Fruit fly (Drosophila melanogaster) whole organism, embryonic: ENCODE results near the gene phr6-4.

Source experiments
- Ada2b ChIP-seq: fragments of 200-800 bp; sonication (Bioruptor generic); IDR thresholded peaks from 2 replicates; pipeline ENCODE4 v1.3.6; 2022; ENCODE audit warnings: missing biosample characterization, missing genetic modification characterization
- Atf3 ChIP-seq: fragments of 200-800 bp; sonication (Bioruptor generic); optimal IDR thresholded peaks from 3 replicates; lab custom pipeline; 2016; ENCODE audit warnings: missing biosample characterization, missing genetic modification characterization
- Bdp1 ChIP-seq: fragments of 200-800 bp; sonication (Bioruptor generic); optimal IDR thresholded peaks from 3 replicates; lab custom pipeline; 2016; ENCODE audit warnings: missing biosample characterization, missing genetic modification characterization
- CG10543 ChIP-seq: fragments of 200-800 bp; sonication (Bioruptor generic); optimal IDR thresholded peaks from 3 replicates; lab custom pipeline; 2017; ENCODE audit warnings: missing biosample characterization, mild to moderate bottlenecking, missing genetic modification characterization, moderate library complexity
- CG11504 ChIP-seq: fragments of 200-800 bp; sonication (Bioruptor generic); optimal IDR thresholded peaks from 3 replicates; lab custom pipeline; 2019; ENCODE audit warnings: missing biosample characterization, mild to moderate bottlenecking, missing genetic modification characterization, moderate library complexity
- CG11696 ChIP-seq: fragments of 200-800 bp; sonication (Bioruptor generic); IDR thresholded peaks from 2 replicates; pipeline ENCODE4 v1.3.6; 2022; ENCODE audit warnings: missing biosample characterization, missing genetic modification characterization
- CG12769 ChIP-seq: fragments of 200-800 bp; sonication (Bioruptor generic); optimal IDR thresholded peaks from 2 replicates; lab custom pipeline; 2019; ENCODE audit warnings: missing biosample characterization, mild to moderate bottlenecking, missing genetic modification characterization, moderate library complexity
- CG16863 ChIP-seq: fragments of 200-800 bp; sonication (Bioruptor generic); optimal IDR thresholded peaks from 3 replicates; lab custom pipeline; 2016; ENCODE audit warnings: missing biosample characterization, missing genetic modification characterization
- CG31388 ChIP-seq: fragments of 200-800 bp; sonication (Bioruptor generic); optimal IDR thresholded peaks from 2 replicates; lab custom pipeline; 2016; ENCODE audit warnings: missing biosample characterization, missing genetic modification characterization
- CG3163 ChIP-seq: fragments of 200-800 bp; sonication (Bioruptor generic); optimal IDR thresholded peaks from 3 replicates; lab custom pipeline; 2016; ENCODE audit warnings: missing biosample characterization, missing genetic modification characterization
- CG3995 ChIP-seq: fragments of 200-800 bp; sonication (Bioruptor generic); optimal IDR thresholded peaks from 3 replicates; lab custom pipeline; 2016; ENCODE audit warnings: missing biosample characterization, missing genetic modification characterization
- CG4424 ChIP-seq: fragments of 200-800 bp; sonication (Bioruptor generic); optimal IDR thresholded peaks from 3 replicates; lab custom pipeline; 2016; ENCODE audit warnings: missing biosample characterization, missing genetic modification characterization
- CG5245 ChIP-seq: fragments of 200-800 bp; sonication (Bioruptor generic); optimal IDR thresholded peaks from 3 replicates; lab custom pipeline; 2016; ENCODE audit warnings: missing biosample characterization, missing genetic modification characterization
- CG6272 ChIP-seq: fragments of 200-800 bp; sonication (Bioruptor generic); IDR thresholded peaks from 2 replicates; pipeline ENCODE4 v1.3.6; 2022; ENCODE audit warnings: missing biosample characterization, missing genetic modification characterization
- CG6765 ChIP-seq: fragments of 200-800 bp; sonication (Bioruptor generic); optimal IDR thresholded peaks from 3 replicates; lab custom pipeline; 2017; ENCODE audit warnings: missing biosample characterization, mild to moderate bottlenecking, missing genetic modification characterization
- CG7786 ChIP-seq: fragments of 200-800 bp; sonication (Bioruptor generic); optimal IDR thresholded peaks from 2 replicates; lab custom pipeline; 2016; ENCODE audit warnings: missing biosample characterization, missing genetic modification characterization
- CG7963 ChIP-seq: fragments of 200-800 bp; sonication (Bioruptor generic); IDR thresholded peaks from 3 replicates; pipeline ENCODE4 v1.3.6; 2022; ENCODE audit warnings: missing biosample characterization, missing genetic modification characterization; ENCODE audit not compliant: partially characterized antibody
- CG8089 ChIP-seq: fragments of 200-800 bp; sonication (Bioruptor generic); optimal IDR thresholded peaks from 3 replicates; lab custom pipeline; 2016; ENCODE audit warnings: missing biosample characterization, missing genetic modification characterization
- CoRest ChIP-seq: fragments of 200-800 bp; sonication (Bioruptor generic); optimal IDR thresholded peaks from 3 replicates; lab custom pipeline; 2018; ENCODE audit warnings: missing biosample characterization, mild to moderate bottlenecking, missing genetic modification characterization, moderate library complexity
- Dfd ChIP-seq, 2 experiments: fragments of >200 bp; optimal IDR thresholded peaks; 2 replicates each; lab custom pipeline; 2017; ENCODE audit warnings: missing biosample characterization in 2 of 2, missing genetic modification characterization in 2 of 2
- Drgx ChIP-seq: fragments of 200-800 bp; sonication (Bioruptor generic); IDR thresholded peaks from 2 replicates; pipeline ENCODE4 v1.3.6; 2022; ENCODE audit warnings: missing biosample characterization, missing genetic modification characterization
- E2f1 ChIP-seq: fragments of 200-800 bp; sonication (Bioruptor generic); IDR thresholded peaks from 2 replicates; pipeline ENCODE4 v1.3.6; 2022; ENCODE audit warnings: missing biosample characterization, missing genetic modification characterization
- Hr3 ChIP-seq: fragments of 200-800 bp; sonication (Bioruptor generic); optimal IDR thresholded peaks from 3 replicates; lab custom pipeline; 2016; ENCODE audit warnings: missing biosample characterization, missing genetic modification characterization
- Med ChIP-seq: fragments of 200-800 bp; sonication (Bioruptor generic); peaks from one replicate; lab custom pipeline; 2016; ENCODE audit warnings: missing biosample characterization, missing genetic modification characterization, mild to moderate bottlenecking, inconsistent platforms, moderate library complexity
- Ravus ChIP-seq: fragments of 200-800 bp; sonication (Bioruptor generic); IDR thresholded peaks from 2 replicates; pipeline ENCODE4 v1.3.6; 2022; ENCODE audit warnings: missing biosample characterization, missing genetic modification characterization
- Rfx ChIP-seq: fragments of 200-800 bp; sonication (Bioruptor generic); IDR thresholded peaks from 2 replicates; pipeline ENCODE4 v1.3.6; 2022; ENCODE audit warnings: missing biosample characterization, missing genetic modification characterization
- Sin3A ChIP-seq: fragments of >200 bp; optimal IDR thresholded peaks from 2 replicates; lab custom pipeline; 2018
- Tbp ChIP-seq: fragments of >200 bp; optimal IDR thresholded peaks from 2 replicates; lab custom pipeline; 2018; ENCODE audit warnings: missing biosample characterization, missing genetic modification characterization
- Xrp1 ChIP-seq: fragments of 200-800 bp; sonication (Bioruptor generic); IDR thresholded peaks from 2 replicates; pipeline ENCODE4 v1.3.6; 2022; ENCODE audit warnings: missing biosample characterization, missing genetic modification characterization
- bsh ChIP-seq, 2 experiments: fragments of 200-800 bp; sonication (Bioruptor generic); optimal IDR thresholded peaks; 2 replicates each; lab custom pipeline; 2017 to 2018; ENCODE audit warnings: mild to moderate bottlenecking in 2 of 2, missing biosample characterization in 2 of 2, missing genetic modification characterization in 2 of 2, moderate library complexity in 1 of 2
- dm ChIP-seq: fragments of 200-800 bp; sonication (Bioruptor generic); optimal IDR thresholded peaks from 3 replicates; lab custom pipeline; 2016; ENCODE audit warnings: missing biosample characterization, missing genetic modification characterization
- dpn ChIP-seq, 2 experiments: fragments of 200-800 bp; sonication (Bioruptor generic); optimal IDR thresholded peaks; 3 replicates each; lab custom pipeline; 2016; ENCODE audit warnings: missing biosample characterization in 2 of 2, missing genetic modification characterization in 2 of 2
- gce ChIP-seq: fragments of 200-800 bp; sonication (Bioruptor generic); IDR thresholded peaks from 3 replicates; pipeline ENCODE4 v1.3.6; 2022; ENCODE audit warnings: missing biosample characterization, missing genetic modification characterization
- hkb ChIP-seq, 2 experiments: fragments of 200-800 bp in 1 of 2; fragments of >200 bp in 1 of 2; sonication (Bioruptor generic) in 1 of 2; IDR thresholded peaks in 1 of 2; optimal IDR thresholded peaks in 1 of 2; 2 replicates each; pipeline versions ENCODE4 v1.3.6 to Lab custom; 2017 to 2022; ENCODE audit warnings: missing biosample characterization in 1 of 2, missing genetic modification characterization in 1 of 2
- knrl ChIP-seq: fragments of 200-800 bp; sonication (Bioruptor generic); IDR thresholded peaks from 3 replicates; pipeline ENCODE4 v1.3.6; 2022; ENCODE audit warnings: missing biosample characterization, missing genetic modification characterization; ENCODE audit not compliant: partially characterized antibody
- lilli ChIP-seq: fragments of 200-800 bp; sonication (Bioruptor generic); optimal IDR thresholded peaks from 3 replicates; lab custom pipeline; 2016; ENCODE audit warnings: missing biosample characterization, missing genetic modification characterization
- mam ChIP-seq: fragments of 200-800 bp; sonication (Bioruptor generic); optimal IDR thresholded peaks from 3 replicates; lab custom pipeline; 2016; ENCODE audit warnings: missing biosample characterization, missing genetic modification characterization
- pfk ChIP-seq: fragments of 200-800 bp; sonication (Bioruptor generic); optimal IDR thresholded peaks from 2 replicates; lab custom pipeline; 2018; ENCODE audit warnings: missing biosample characterization, mild to moderate bottlenecking, missing genetic modification characterization, moderate library complexity
- prd ChIP-seq, 3 experiments: fragments of >200 bp in 2 of 3; fragments of 200-800 bp in 1 of 3; sonication (Bioruptor generic) in 1 of 3; optimal IDR thresholded peaks in 2 of 3; IDR thresholded peaks in 1 of 3; 2 replicates in 2 of 3; 3 replicates in 1 of 3; pipeline versions ENCODE4 v1.3.6 to Lab custom; 2017 to 2022; ENCODE audit warnings: missing biosample characterization in 1 of 3, missing genetic modification characterization in 1 of 3
- pros ChIP-seq: fragments of 200-800 bp; sonication (Bioruptor generic); optimal IDR thresholded peaks from 3 replicates; lab custom pipeline; 2019; ENCODE audit warnings: missing biosample characterization, mild to moderate bottlenecking, missing genetic modification characterization, moderate library complexity
- rib ChIP-seq: fragments of 200-800 bp; sonication (Bioruptor generic); IDR thresholded peaks from 2 replicates; pipeline ENCODE4 v1.3.6; 2022; ENCODE audit warnings: missing biosample characterization, missing genetic modification characterization
- row ChIP-seq: fragments of 200-800 bp; sonication (Bioruptor generic); IDR thresholded peaks from 3 replicates; pipeline ENCODE4 v1.3.6; 2022; ENCODE audit warnings: missing biosample characterization, missing genetic modification characterization
- scrt ChIP-seq: fragments of 200-800 bp; sonication (Bioruptor generic); optimal IDR thresholded peaks from 2 replicates; lab custom pipeline; 2018; ENCODE audit warnings: missing biosample characterization, mild to moderate bottlenecking, missing genetic modification characterization, moderate library complexity
- sens ChIP-seq: fragments of 200-800 bp; sonication (Bioruptor generic); peaks from one replicate; lab custom pipeline; 2016; ENCODE audit warnings: missing biosample characterization, missing genetic modification characterization
- slbo ChIP-seq: fragments of 200-800 bp; sonication (Bioruptor generic); IDR thresholded peaks from 2 replicates; pipeline ENCODE4 v1.3.6; 2022; ENCODE audit warnings: missing biosample characterization, missing genetic modification characterization
- sug ChIP-seq: fragments of 200-800 bp; optimal IDR thresholded peaks from 2 replicates; lab custom pipeline; 2019; ENCODE audit warnings: missing biosample characterization, mild to moderate bottlenecking, missing genetic modification characterization, moderate library complexity
- tgo ChIP-seq: fragments of 200-800 bp; sonication (Bioruptor generic); IDR thresholded peaks from 3 replicates; pipeline ENCODE4 v1.3.6; 2022; ENCODE audit warnings: missing biosample characterization, missing genetic modification characterization
- usp ChIP-seq: fragments of >200 bp; optimal IDR thresholded peaks from 2 replicates; lab custom pipeline; 2017; ENCODE audit warnings: missing biosample characterization, missing genetic modification characterization
- wdn ChIP-seq: fragments of 200-800 bp; sonication (Bioruptor generic); IDR thresholded peaks from 2 replicates; pipeline ENCODE4 v1.3.6; 2022; ENCODE audit warnings: missing biosample characterization, missing genetic modification characterization
- z ChIP-seq: fragments of 200-800 bp; sonication (Bioruptor generic); IDR thresholded peaks from 3 replicates; pipeline ENCODE4 v1.3.6; 2022; ENCODE audit warnings: missing biosample characterization, missing genetic modification characterization

phr6-4 gene

DNA sequence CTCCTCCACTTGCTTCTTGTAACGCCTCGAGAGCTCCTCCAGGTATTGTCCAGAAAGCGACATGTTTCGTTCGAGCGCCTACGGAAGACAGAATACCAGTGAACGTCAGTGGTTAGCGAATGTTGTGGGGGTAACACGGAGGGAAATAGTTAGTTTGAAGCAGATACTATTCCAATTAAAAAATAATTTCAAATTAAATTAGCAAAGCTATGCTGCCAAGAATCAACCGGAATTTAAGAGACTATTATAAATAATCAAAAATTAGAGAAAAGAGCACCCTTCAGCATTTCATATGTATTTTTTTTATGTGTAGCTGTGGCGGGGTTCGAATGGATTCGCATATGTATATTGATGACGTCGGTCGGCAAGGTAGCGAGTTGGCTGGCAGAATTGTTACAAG is 15.5 kb upstream of the phr6-4 start:
- TF ChIP-seq row (GFP tag; lab: Robert Waterston, UW) (peak; percentile 23; the same call in 1 of the 3 replicates), prd (optimal IDR thresholded peaks at IDR 0.05; lab: Kevin White, UChicago) (no peak), prd (GFP tag; IDR thresholded peaks at IDR 0.05; lab: Robert Waterston, UW) (peak; percentile 24; the same call in 1 of the 3 replicates), Ada2b (GFP tag; lab: Robert Waterston, UW) (0 out of 2 replicates have a peak, but pooled peaks have one; percentile 14), Tbp (GFP tag; lab: Kevin White, UChicago) (no peak), Xrp1 (GFP tag; lab: Robert Waterston, UW) (peak; percentile 19; the same call in 1 of the 2 replicates), CG6272 (GFP tag; lab: Robert Waterston, UW) (no peak), Dfd (GFP tag; optimal IDR thresholded peaks at IDR 0.05; lab: Kevin White, UChicago) (no peak), sens (GFP tag; lab: Kevin White, UChicago) (peak; percentile 72), Drgx (GFP tag; lab: Robert Waterston, UW) (0 out of 2 replicates have a peak, but pooled peaks have one; percentile 12), CG3995 (GFP tag; lab: Kevin White, UChicago) (no peak), slbo (0 out of 2 replicates have a peak, but pooled peaks have one; percentile 37), Med (GFP tag; lab: Kevin White, UChicago) (peak; percentile 55), Rfx (GFP tag; lab: Robert Waterston, UW) (peak; percentile 25; the same call in 1 of the 2 replicates), usp (GFP tag; lab: Kevin White, UChicago) (no peak), dm (no peak), scrt (GFP tag; lab: Kevin White, UChicago) (no peak), CG10543 (GFP tag; lab: Kevin White, UChicago) (no peak), sug (no peak)

DNA sequence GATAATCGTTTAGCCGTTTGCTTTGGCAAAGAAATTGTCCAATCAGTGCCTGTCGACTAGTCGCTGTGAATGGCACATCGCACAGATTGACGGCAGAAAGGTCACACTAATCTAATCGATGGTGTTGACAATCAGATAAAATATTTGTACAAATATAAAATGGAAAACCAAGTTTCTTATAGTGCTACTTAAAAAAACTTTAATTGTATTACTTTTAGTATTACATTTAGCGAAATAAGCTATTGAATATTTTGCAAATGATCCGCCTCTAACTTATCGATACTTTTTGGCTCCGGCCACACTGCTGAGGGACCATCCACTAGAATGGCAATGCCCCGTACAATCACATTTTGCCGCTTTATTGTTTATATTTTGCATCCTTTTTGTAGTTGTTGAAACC is 10.5 kb upstream of the phr6-4 start, which contains the start of the genes brun and CG2614:
Gene brun, minus strand, starts transcription at position 69 of the 400 bp plus-strand sequence.
Gene CG2614, plus strand, starts transcription at position 317 of the 400 bp plus-strand sequence.
- TF ChIP-seq CG8089 (GFP tag; lab: Kevin White, UChicago) (peak; percentile 37), pros (GFP tag; lab: Kevin White, UChicago) (no peak), Ravus (GFP tag; lab: Robert Waterston, UW) (0 out of 2 replicates have a peak, but pooled peaks have one; percentile 5), sug (no peak), CG11504 (tag; lab: Kevin White, UChicago) (no peak), CG11696 (no peak), E2f1 (GFP tag; lab: Robert Waterston, UW) (peak; percentile 66), lilli (GFP tag; lab: Kevin White, UChicago) (peak; percentile 86), Bdp1 (GFP tag; lab: Kevin White, UChicago) (no peak), row (GFP tag; lab: Robert Waterston, UW) (peak; percentile 96), CG31388 (peak; percentile 9), Sin3A (peak; percentile 99), tgo (GFP tag; lab: Robert Waterston, UW) (peak; percentile 83), dpn (GFP tag; optimal IDR thresholded peaks at IDR 0.05; lab: Kevin White, UChicago) (peak; percentile 79), CG4424 (GFP tag; lab: Kevin White, UChicago) (no peak), CG6272 (GFP tag; lab: Robert Waterston, UW) (peak; percentile 82), hkb (optimal IDR thresholded peaks at IDR 0.05; lab: Kevin White, UChicago) (no peak), hkb (GFP tag; IDR thresholded peaks at IDR 0.05; lab: Robert Waterston, UW) (peak; percentile 56), mam (GFP tag; lab: Kevin White, UChicago) (peak; percentile 82), rib (GFP tag; lab: Robert Waterston, UW) (peak; percentile 70; the same call in 1 of the 2 replicates), knrl (GFP tag; lab: Robert Waterston, UW) (peak; percentile 94), Hr3 (GFP tag; lab: Kevin White, UChicago) (peak; percentile 70), z (GFP tag; lab: Robert Waterston, UW) (no peak), gce (GFP tag; lab: Robert Waterston, UW) (no peak), CG7963 (GFP tag; lab: Robert Waterston, UW) (peak; percentile 49; the same call in 1 of the 3 replicates), bsh (GFP tag; optimal IDR thresholded peaks at IDR 0.05; lab: Kevin White, UChicago) (peak in 1 of 2 experiments; percentile 57), CG6765 (no peak), pfk (no peak), CoRest (peak; percentile 72), CG5245 (GFP tag; lab: Kevin White, UChicago) (peak; percentile 59), CG16863 (GFP tag; lab: Kevin White, UChicago) (peak; percentile 53), CG12769 (no peak), Atf3 (peak; percentile 60), CG7786 (GFP tag; lab: Kevin White, UChicago) (peak; percentile 65), CG3163 (GFP tag; lab: Kevin White, UChicago) (peak; percentile 24), wdn (no peak)
